Worm (Caenorhabditis elegans) whole organism, L4 larva: ENCODE measurements around the gene rnp-7.

Source experiments
- F10B5.3 ChIP-seq: sonication (generic microtip); optimal IDR thresholded peaks from 2 replicates; lab custom pipeline; 2016; ENCODE audit warnings: mild to moderate bottlenecking, missing genetic modification characterization, missing compliant biosample characterization
- R02D3.7 ChIP-seq: fragments of 150-350 bp; sonication (generic microtip); optimal IDR thresholded peaks from 3 replicates; lab custom pipeline; 2014; ENCODE audit warnings: missing biosample characterization, missing genetic modification characterization
- T26A8.4 ChIP-seq: fragments of 200-800 bp; sonication (Bioruptor generic); IDR thresholded peaks from 2 replicates; pipeline ENCODE4 v1.3.6; 2022; ENCODE audit warnings: missing genetic modification characterization, missing compliant biosample characterization
- Y5F2A.4 ChIP-seq: fragments of 200-800 bp; sonication (Bioruptor generic); optimal IDR thresholded peaks from 2 replicates; lab custom pipeline; 2018; ENCODE audit warnings: mild to moderate bottlenecking, missing genetic modification characterization, missing compliant biosample characterization
- ZK337.2 ChIP-seq: fragments of 200-800 bp; sonication (Bioruptor generic); IDR thresholded peaks from 2 replicates; pipeline ENCODE4 v1.3.6; 2022; ENCODE audit warnings: missing genetic modification reagents, missing genetic modification characterization, missing compliant biosample characterization
- ZK546.5 ChIP-seq, 2 experiments: sonication (generic microtip); optimal IDR thresholded peaks; 2 replicates each; lab custom pipeline; 2017; ENCODE audit warnings: missing biosample characterization in 2 of 2, missing genetic modification characterization in 2 of 2
- aha-1 ChIP-seq: fragments of 150-350 bp; peaks from one replicate; lab custom pipeline; 2014; ENCODE audit warnings: missing biosample characterization, missing genetic modification characterization
- attf-4 ChIP-seq: sonication (generic microtip); optimal IDR thresholded peaks from 3 replicates; lab custom pipeline; 2017; ENCODE audit warnings: missing biosample characterization, missing genetic modification characterization
- ceh-62 ChIP-seq: sonication (generic microtip); optimal IDR thresholded peaks from 2 replicates; lab custom pipeline; 2017; ENCODE audit warnings: missing biosample characterization, missing genetic modification characterization
- ceh-82 ChIP-seq: sonication (generic microtip); optimal IDR thresholded peaks from 2 replicates; lab custom pipeline; 2017; ENCODE audit warnings: missing biosample characterization, missing genetic modification characterization
- cey-2 ChIP-seq: sonication (generic microtip); optimal IDR thresholded peaks from 3 replicates; lab custom pipeline; 2017; ENCODE audit warnings: missing genetic modification characterization, mild to moderate bottlenecking, missing compliant biosample characterization, antibody characterized with exemption, borderline replicate concordance; ENCODE audit not compliant: insufficient read depth
- daf-12 ChIP-seq: fragments of 150-350 bp; optimal IDR thresholded peaks from 2 replicates; lab custom pipeline; 2014; ENCODE audit warnings: missing biosample characterization, missing genetic modification reagents, missing genetic modification characterization
- daf-16 ChIP-seq, 3 experiments: sonication (generic microtip); optimal IDR thresholded peaks; 2 replicates each; lab custom pipeline; 2016 to 2017; ENCODE audit warnings: missing genetic modification characterization in 3 of 3, missing genetic modification reagents in 3 of 3, mild to moderate bottlenecking in 2 of 3, missing compliant biosample characterization in 2 of 3, missing biosample characterization in 1 of 3, moderate library complexity in 1 of 3
- daf-19 ChIP-seq: fragments of 200-800 bp; sonication (Bioruptor generic); conservative IDR thresholded peaks from 2 replicates; pipeline ENCODE4 v1.3.6; 2022; ENCODE audit warnings: missing genetic modification characterization, missing compliant biosample characterization
- dmd-6 ChIP-seq: fragments of 200-800 bp; sonication (Bioruptor generic); IDR thresholded peaks from 2 replicates; pipeline ENCODE4 v1.3.6; 2022; ENCODE audit warnings: missing genetic modification reagents, missing genetic modification characterization, missing compliant biosample characterization
- dmd-8 ChIP-seq: fragments of 200-800 bp; sonication (Bioruptor generic); IDR thresholded peaks from 2 replicates; pipeline ENCODE4 v1.3.6; 2022; ENCODE audit warnings: missing genetic modification characterization, missing compliant biosample characterization
- dmd-9 ChIP-seq: fragments of 200-800 bp; sonication (Bioruptor generic); IDR thresholded peaks from 2 replicates; pipeline ENCODE4 v1.3.6; 2022; ENCODE audit warnings: missing genetic modification reagents, missing genetic modification characterization, missing compliant biosample characterization
- dpl-1 ChIP-seq: fragments of 150-350 bp; optimal IDR thresholded peaks from 2 replicates; lab custom pipeline; 2014; ENCODE audit warnings: missing biosample characterization, missing genetic modification reagents, missing genetic modification characterization
- egl-27 ChIP-seq: sonication (generic microtip); optimal IDR thresholded peaks from 3 replicates; lab custom pipeline; 2017; ENCODE audit warnings: missing biosample characterization, missing genetic modification reagents, missing genetic modification characterization
- egl-43 ChIP-seq: fragments of 200-800 bp; sonication (Bioruptor generic); IDR thresholded peaks from 2 replicates; pipeline ENCODE4 v1.3.6; 2022; ENCODE audit warnings: missing genetic modification reagents, missing genetic modification characterization, missing compliant biosample characterization
- fkh-10 ChIP-seq: fragments of 150-350 bp; optimal IDR thresholded peaks from 2 replicates; lab custom pipeline; 2014; ENCODE audit warnings: missing biosample characterization, missing genetic modification reagents, missing genetic modification characterization
- hif-1 ChIP-seq, 2 experiments: sonication (generic microtip); optimal IDR thresholded peaks; 2 replicates each; lab custom pipeline; 2016 to 2017; ENCODE audit warnings: missing compliant biosample characterization in 2 of 2, missing genetic modification characterization in 2 of 2, missing genetic modification reagents in 2 of 2, missing genotype in 2 of 2, mild to moderate bottlenecking in 1 of 2
- hlh-30 ChIP-seq: sonication (generic microtip); optimal IDR thresholded peaks from 2 replicates; lab custom pipeline; 2017; ENCODE audit warnings: antibody characterized with exemption, mild to moderate bottlenecking, missing genetic modification characterization, missing compliant biosample characterization; ENCODE audit not compliant: insufficient read depth
- hmg-1.1 ChIP-seq: fragments of 200-800 bp; sonication (Bioruptor generic); IDR thresholded peaks from 2 replicates; pipeline ENCODE4 v1.3.6; 2022; ENCODE audit warnings: missing genetic modification reagents, missing genetic modification characterization, missing compliant biosample characterization
- lim-7 ChIP-seq: fragments of 200-800 bp; sonication (Bioruptor generic); IDR thresholded peaks from 2 replicates; pipeline ENCODE4 v1.3.6; 2022; ENCODE audit warnings: missing genetic modification characterization, missing compliant biosample characterization
- lin-1 ChIP-seq: fragments of 200-800 bp; sonication (Bioruptor generic); IDR thresholded peaks from 2 replicates; pipeline ENCODE4 v1.3.6; 2022; ENCODE audit warnings: missing genetic modification reagents, missing genetic modification characterization, missing compliant biosample characterization
- lin-15B ChIP-seq: fragments of 150-350 bp; sonication (generic microtip); optimal IDR thresholded peaks from 3 replicates; lab custom pipeline; 2014; ENCODE audit warnings: missing biosample characterization, missing genetic modification characterization
- lin-38 ChIP-seq: fragments of 200-800 bp; sonication (Bioruptor generic); IDR thresholded peaks from 2 replicates; pipeline ENCODE4 v1.3.6; 2022; ENCODE audit warnings: missing genetic modification reagents, missing genetic modification characterization, missing compliant biosample characterization
- lsy-2 ChIP-seq, 2 experiments: fragments of 150-350 bp in 1 of 2; sonication (generic microtip) in 1 of 2; optimal IDR thresholded peaks; 2 replicates each; lab custom pipeline; 2014 to 2017; ENCODE audit warnings: missing biosample characterization in 2 of 2, missing genetic modification characterization in 2 of 2
- mdl-1 ChIP-seq, 2 experiments: fragments of 150-350 bp in 1 of 2; sonication (generic microtip) in 1 of 2; optimal IDR thresholded peaks; 2 replicates each; lab custom pipeline; 2014 to 2017; ENCODE audit warnings: missing biosample characterization in 2 of 2, missing genetic modification characterization in 2 of 2
- mep-1 ChIP-seq: fragments of 150-350 bp; sonication (generic microtip); optimal IDR thresholded peaks from 3 replicates; lab custom pipeline; 2014; ENCODE audit warnings: missing biosample characterization, missing genetic modification characterization
- nhr-102 ChIP-seq: sonication (generic microtip); optimal IDR thresholded peaks from 2 replicates; lab custom pipeline; 2016; ENCODE audit warnings: mild to moderate bottlenecking, missing genetic modification characterization, moderate library complexity, missing compliant biosample characterization
- nhr-237 ChIP-seq: sonication (generic microtip); optimal IDR thresholded peaks from 2 replicates; lab custom pipeline; 2017; ENCODE audit warnings: missing biosample characterization, missing genetic modification characterization
- nhr-28 ChIP-seq: fragments of 150-350 bp; optimal IDR thresholded peaks from 2 replicates; lab custom pipeline; 2014; ENCODE audit warnings: missing biosample characterization, missing genetic modification characterization
- nhr-41 ChIP-seq: fragments of 200-800 bp; sonication (Bioruptor generic); IDR thresholded peaks from 2 replicates; pipeline ENCODE4 v1.3.6; 2022; ENCODE audit warnings: missing genetic modification reagents, missing genetic modification characterization, missing compliant biosample characterization
- nhr-48 ChIP-seq: sonication (generic microtip); optimal IDR thresholded peaks from 2 replicates; lab custom pipeline; 2016; ENCODE audit warnings: mild to moderate bottlenecking, missing genetic modification characterization, missing compliant biosample characterization
- nhr-6 ChIP-seq: fragments of 150-350 bp; optimal IDR thresholded peaks from 2 replicates; lab custom pipeline; 2014; ENCODE audit warnings: missing biosample characterization, missing genetic modification characterization
- nhr-77 ChIP-seq: fragments of 150-350 bp; optimal IDR thresholded peaks from 2 replicates; lab custom pipeline; 2014; ENCODE audit warnings: missing biosample characterization, missing genetic modification characterization
- php-3 ChIP-seq: fragments of 200-800 bp; sonication (Bioruptor generic); IDR thresholded peaks from 2 replicates; pipeline ENCODE4 v1.3.6; 2022; ENCODE audit warnings: missing genetic modification reagents, missing genetic modification characterization, missing compliant biosample characterization
- rbr-2 ChIP-seq: sonication (generic microtip); optimal IDR thresholded peaks from 2 replicates; lab custom pipeline; 2016; ENCODE audit warnings: missing genotype, missing genetic modification characterization, missing compliant biosample characterization
- set-16 ChIP-seq: fragments of 200-800 bp; sonication (Bioruptor generic); IDR thresholded peaks from 2 replicates; pipeline ENCODE4 v1.3.6; 2022; ENCODE audit warnings: missing genetic modification reagents, missing genetic modification characterization, missing compliant biosample characterization
- skn-1 ChIP-seq: fragments of 150-350 bp; optimal IDR thresholded peaks from 2 replicates; lab custom pipeline; 2014; ENCODE audit warnings: missing biosample characterization, missing genetic modification characterization
- tag-97 ChIP-seq: fragments of 200-800 bp; sonication (Bioruptor generic); IDR thresholded peaks from 2 replicates; pipeline ENCODE4 v1.3.6; 2022; ENCODE audit warnings: missing genetic modification characterization, missing compliant biosample characterization
- tra-1 ChIP-seq: fragments of 200-800 bp; sonication (Bioruptor generic); IDR thresholded peaks from 2 replicates; pipeline ENCODE4 v1.3.6; 2022; ENCODE audit warnings: missing genetic modification reagents, missing genetic modification characterization, missing compliant biosample characterization
- unc-39 ChIP-seq: sonication (generic microtip); optimal IDR thresholded peaks from 2 replicates; lab custom pipeline; 2017; ENCODE audit warnings: missing biosample characterization, missing genetic modification characterization
- unc-62 ChIP-seq, 3 experiments: fragments of 150-350 bp in 1 of 3; sonication (generic microtip); optimal IDR thresholded peaks in 2 of 3; peaks in 1 of 3; 1 replicate in 1 of 3; 2 replicates in 2 of 3; lab custom pipeline; 2014 to 2017; ENCODE audit warnings: missing biosample characterization in 3 of 3, missing genetic modification characterization in 3 of 3, missing genetic modification reagents in 3 of 3, missing genotype in 1 of 3
- zfp-3 ChIP-seq: fragments of 200-800 bp; sonication (Bioruptor generic); conservative IDR thresholded peaks from 2 replicates; pipeline ENCODE4 v1.3.6; 2022; ENCODE audit warnings: missing genetic modification reagents, missing genetic modification characterization, missing compliant biosample characterization
- ztf-11 ChIP-seq: fragments of 150-350 bp; optimal IDR thresholded peaks from 2 replicates; lab custom pipeline; 2014; ENCODE audit warnings: missing biosample characterization, missing genetic modification characterization

rnp-7 gene

ce11 chrIII:7154526-7154925, 6.4 kb downstream of the rnp-7 start (continued):
- TF ChIP-seq mep-1 (peak; percentile 9), nhr-237 (tag; lab: Kevin White, UChicago) (no peak), lin-38 (GFP tag; lab: Robert Waterston, UW) (no peak), hlh-30 (tag; lab: Kevin White, UChicago) (peak; percentile 46), ZK337.2 (GFP tag; lab: Robert Waterston, UW) (no peak), hmg-1.1 (GFP tag; lab: Robert Waterston, UW) (no peak), nhr-102 (tag; lab: Kevin White, UChicago) (no peak), F10B5.3 (tag; lab: Kevin White, UChicago) (no peak), mdl-1 (tag; optimal IDR thresholded peaks at IDR 0.05; lab: Kevin White, UChicago) (no peak), Y5F2A.4 (no peak), ztf-11 (tag; lab: Kevin White, UChicago) (no peak), egl-27 (tag; lab: Kevin White, UChicago) (no peak), nhr-77 (tag; lab: Kevin White, UChicago) (peak; percentile 25), lin-1 (GFP tag; lab: Robert Waterston, UW) (no peak), rbr-2 (no peak), dpl-1 (GFP tag; lab: Kevin White, UChicago) (no peak), nhr-28 (tag; lab: Kevin White, UChicago) (peak; percentile 49), zfp-3 (GFP tag; lab: Robert Waterston, UW) (no peak), ZK546.5 (tag; optimal IDR thresholded peaks at IDR 0.05; lab: Kevin White, UChicago) (no peak), tag-97 (no peak), skn-1 (tag; lab: Kevin White, UChicago) (no peak), hif-1 (tag; optimal IDR thresholded peaks at IDR 0.05; lab: Kevin White, UChicago) (no peak), dmd-6 (GFP tag; lab: Robert Waterston, UW) (peak; percentile 38), daf-19 (GFP tag; lab: Robert Waterston, UW) (no peak), dmd-8 (GFP tag; lab: Robert Waterston, UW) (no peak), daf-16 (GFP tag; optimal IDR thresholded peaks at IDR 0.05; lab: Kevin White, UChicago) (no peak), daf-16 (tag; optimal IDR thresholded peaks at IDR 0.05; lab: Kevin White, UChicago) (peak; percentile 38)

- TF ChIP-seq php-3 (GFP tag; lab: Robert Waterston, UW), result 0 out of 2 replicates have a peak, but pooled peaks have one; percentile 36
- peak; percentile 80 for TF ChIP-seq T26A8.4
- peak; percentile 75 for TF ChIP-seq nhr-48 (tag; lab: Kevin White, UChicago)
- no peak for TF ChIP-seq ceh-82 (tag; lab: Kevin White, UChicago)
- peak; percentile 75 to 92 for TF ChIP-seq lsy-2 (tag; optimal IDR thresholded peaks at IDR 0.05; lab: Kevin White, UChicago)
- TF ChIP-seq unc-39 (tag; lab: Kevin White, UChicago), result no peak
- no peak for TF ChIP-seq dmd-9 (GFP tag; lab: Robert Waterston, UW)
- peak; percentile 79 for TF ChIP-seq dmd-6 (GFP tag; lab: Robert Waterston, UW)
- peak; percentile 72 for TF ChIP-seq aha-1 (tag; lab: Kevin White, UChicago)
- no peak for TF ChIP-seq nhr-41
- no peak for TF ChIP-seq ZK546.5 (tag; optimal IDR thresholded peaks at IDR 0.05; lab: Kevin White, UChicago)
- TF ChIP-seq attf-4 (tag; lab: Kevin White, UChicago), result no peak
- TF ChIP-seq set-16 (GFP tag; lab: Robert Waterston, UW), result no peak
- TF ChIP-seq daf-12 (tag; lab: Kevin White, UChicago), result no peak
- TF ChIP-seq egl-43 (GFP tag; lab: Robert Waterston, UW), result no peak
- TF ChIP-seq tra-1 (GFP tag; lab: Robert Waterston, UW), result peak; percentile 62; the same call in 1 of the 2 replicates
- TF ChIP-seq zfp-3 (GFP tag; lab: Robert Waterston, UW), result no peak
- TF ChIP-seq unc-62 (GFP tag; optimal IDR thresholded peaks at IDR 0.05 in 1 of 2; lab: Kevin White, UChicago), result peak in 1 of 2 experiments; percentile 99
- no peak for TF ChIP-seq unc-62 (tag; optimal IDR thresholded peaks at IDR 0.05; lab: Kevin White, UChicago)
- TF ChIP-seq ceh-62, result no peak
- TF ChIP-seq nhr-6 (tag; lab: Kevin White, UChicago), result peak; percentile 92
- TF ChIP-seq dpl-1 (GFP tag; lab: Kevin White, UChicago), result peak; percentile 61
- TF ChIP-seq skn-1 (tag; lab: Kevin White, UChicago), result no peak
- no peak for TF ChIP-seq lin-15B (tag; lab: Kevin White, UChicago)
- no peak for TF ChIP-seq tag-97
- TF ChIP-seq cey-2, result peak; percentile 43
- peak; percentile 65 for TF ChIP-seq nhr-28 (tag; lab: Kevin White, UChicago)
- peak in 1 of 2 experiments; percentile 24 for TF ChIP-seq daf-16 (GFP tag; optimal IDR thresholded peaks at IDR 0.05; lab: Kevin White, UChicago)
- peak; percentile 82 for TF ChIP-seq daf-16 (tag; optimal IDR thresholded peaks at IDR 0.05; lab: Kevin White, UChicago)
- no peak for TF ChIP-seq R02D3.7 (tag; lab: Kevin White, UChicago)
- TF ChIP-seq lim-7, result no peak
- TF ChIP-seq fkh-10 (GFP tag; lab: Kevin White, UChicago), result no peak
- TF ChIP-seq mep-1, result peak; percentile 88
Measured at ce11 chrIII:7153747-7154238, 7.2 kb downstream of the rnp-7 start, which contains the start of gene ogt-1. ogt-1 (minus strand) TSS chrIII:7153797.
